Fruit fly (Drosophila melanogaster) whole organism, embryonic: ENCODE data around the gene Neu2.
A peak's percentile ranks its signal among the peaks of the same experiment; 100 is the strongest.

Experiments
- BEAF-32 ChIP-seq: fragments of 200-800 bp; sonication (Bioruptor generic); optimal IDR thresholded peaks from 3 replicates; lab custom pipeline; 2017; ENCODE audit warnings: missing biosample characterization, missing genetic modification characterization, mild to moderate bottlenecking, moderate library complexity, missing genetic modification reagents
- CG10147 ChIP-seq: fragments of 200-800 bp; sonication (Bioruptor generic); optimal IDR thresholded peaks from 2 replicates; lab custom pipeline; 2019; ENCODE audit warnings: missing biosample characterization, mild to moderate bottlenecking, missing genetic modification characterization, moderate library complexity
- CG10366 ChIP-seq: fragments of 200-800 bp; sonication (Bioruptor generic); IDR thresholded peaks from 2 replicates; pipeline ENCODE4 v1.3.6; 2022; ENCODE audit warnings: missing biosample characterization, missing genetic modification characterization
- CG10654 ChIP-seq: fragments of 200-800 bp; sonication (Bioruptor generic); optimal IDR thresholded peaks from 2 replicates; lab custom pipeline; 2016; ENCODE audit warnings: missing biosample characterization, missing genetic modification characterization
- CG11093 ChIP-seq: fragments of 200-800 bp; sonication (Bioruptor generic); IDR thresholded peaks from 3 replicates; pipeline ENCODE4 v1.3.6; 2022; ENCODE audit warnings: missing biosample characterization, missing genetic modification characterization
- CG12744 ChIP-seq: fragments of 200-800 bp; sonication (Bioruptor generic); optimal IDR thresholded peaks from 2 replicates; lab custom pipeline; 2016; ENCODE audit warnings: missing biosample characterization, missing genetic modification characterization
- CG13123 ChIP-seq: fragments of 200-800 bp; sonication (Bioruptor generic); optimal IDR thresholded peaks from 2 replicates; lab custom pipeline; 2016; ENCODE audit warnings: missing biosample characterization, missing genetic modification characterization
- CG13424 ChIP-seq: fragments of 200-800 bp; sonication (Bioruptor generic); optimal IDR thresholded peaks from 2 replicates; lab custom pipeline; 2019; ENCODE audit warnings: missing biosample characterization, mild to moderate bottlenecking, missing genetic modification characterization, moderate library complexity
- CG13624 ChIP-seq: fragments of 200-800 bp; sonication (Bioruptor generic); optimal IDR thresholded peaks from 2 replicates; lab custom pipeline; 2016; ENCODE audit warnings: missing biosample characterization, missing genetic modification characterization
- CG14965 ChIP-seq: fragments of 200-800 bp; sonication (Bioruptor generic); optimal IDR thresholded peaks from 2 replicates; lab custom pipeline; 2016; ENCODE audit warnings: missing biosample characterization, missing genetic modification characterization, borderline replicate concordance
- CG15696 ChIP-seq: fragments of 200-800 bp; sonication (Bioruptor generic); optimal IDR thresholded peaks from 2 replicates; lab custom pipeline; 2019; ENCODE audit warnings: missing biosample characterization, mild to moderate bottlenecking, missing genetic modification characterization, moderate library complexity
- CG17912 ChIP-seq: fragments of 200-800 bp; sonication (Bioruptor generic); optimal IDR thresholded peaks from 2 replicates; lab custom pipeline; 2018; ENCODE audit warnings: missing biosample characterization, mild to moderate bottlenecking, missing genetic modification characterization
- CG30403 ChIP-seq: fragments of 200-800 bp; sonication (Bioruptor generic); optimal IDR thresholded peaks from 3 replicates; lab custom pipeline; 2016; ENCODE audit warnings: missing biosample characterization, missing genetic modification characterization
- CG31365 ChIP-seq: fragments of 200-800 bp; sonication (Bioruptor generic); optimal IDR thresholded peaks from 2 replicates; lab custom pipeline; 2018; ENCODE audit warnings: missing biosample characterization, mild to moderate bottlenecking, missing genetic modification characterization
- CG3163 ChIP-seq: fragments of 200-800 bp; sonication (Bioruptor generic); optimal IDR thresholded peaks from 3 replicates; lab custom pipeline; 2016; ENCODE audit warnings: missing biosample characterization, missing genetic modification characterization
- CG33213 ChIP-seq: fragments of 200-800 bp; sonication (Bioruptor generic); optimal IDR thresholded peaks from 3 replicates; lab custom pipeline; 2016; ENCODE audit warnings: missing biosample characterization, missing genetic modification characterization
- CG4820 ChIP-seq: fragments of 200-800 bp; sonication (Bioruptor generic); optimal IDR thresholded peaks from 3 replicates; lab custom pipeline; 2016; ENCODE audit warnings: missing biosample characterization, missing genetic modification characterization
- CG7987 ChIP-seq: fragments of 200-800 bp; sonication (Bioruptor generic); optimal IDR thresholded peaks from 2 replicates; lab custom pipeline; 2018; ENCODE audit warnings: missing biosample characterization, mild to moderate bottlenecking, missing genetic modification characterization, moderate library complexity
- CG8089 ChIP-seq: fragments of 200-800 bp; sonication (Bioruptor generic); optimal IDR thresholded peaks from 3 replicates; lab custom pipeline; 2016; ENCODE audit warnings: missing biosample characterization, missing genetic modification characterization
- CG8944 ChIP-seq: fragments of 200-800 bp; sonication (Bioruptor generic); optimal IDR thresholded peaks from 3 replicates; lab custom pipeline; 2016; ENCODE audit warnings: missing biosample characterization, missing genetic modification characterization
- CG9609 ChIP-seq: fragments of 200-800 bp; sonication (Bioruptor generic); optimal IDR thresholded peaks from 3 replicates; lab custom pipeline; 2016; ENCODE audit warnings: missing biosample characterization, missing genetic modification characterization
- CTCF ChIP-seq: fragments of 200-800 bp; sonication (Bioruptor generic); optimal IDR thresholded peaks from 2 replicates; lab custom pipeline; 2017; ENCODE audit warnings: missing biosample characterization, mild to moderate bottlenecking, missing genetic modification characterization, moderate library complexity
- CoRest ChIP-seq: fragments of 200-800 bp; sonication (Bioruptor generic); optimal IDR thresholded peaks from 3 replicates; lab custom pipeline; 2018; ENCODE audit warnings: missing biosample characterization, mild to moderate bottlenecking, missing genetic modification characterization, moderate library complexity
- Fer1 ChIP-seq: fragments of 200-800 bp; sonication (Bioruptor generic); optimal IDR thresholded peaks from 2 replicates; lab custom pipeline; 2017; ENCODE audit warnings: missing biosample characterization, mild to moderate bottlenecking, missing genetic modification characterization
- HLHmδ ChIP-seq: fragments of 200-800 bp; sonication (Bioruptor generic); optimal IDR thresholded peaks from 2 replicates; lab custom pipeline; 2018; ENCODE audit warnings: missing biosample characterization, mild to moderate bottlenecking, missing genetic modification characterization, moderate library complexity
- Hmr ChIP-seq: fragments of 200-800 bp; sonication (Bioruptor generic); optimal IDR thresholded peaks from 3 replicates; lab custom pipeline; 2017; ENCODE audit warnings: mild to moderate bottlenecking, missing biosample characterization, missing genetic modification reagents, missing genetic modification characterization
- MBD-R2 ChIP-seq: fragments of 200-800 bp; sonication (Bioruptor generic); IDR thresholded peaks from 2 replicates; pipeline ENCODE4 v1.3.6; 2022; ENCODE audit warnings: missing biosample characterization, missing genetic modification characterization
- Med ChIP-seq: fragments of 200-800 bp; sonication (Bioruptor generic); peaks from one replicate; lab custom pipeline; 2016; ENCODE audit warnings: missing biosample characterization, missing genetic modification characterization, mild to moderate bottlenecking, inconsistent platforms, moderate library complexity
- Myb ChIP-seq: fragments of 200-800 bp; sonication (Bioruptor generic); optimal IDR thresholded peaks from 2 replicates; lab custom pipeline; 2016; ENCODE audit warnings: missing biosample characterization, missing genetic modification characterization
- NC2β ChIP-seq: fragments of 200-800 bp; sonication (Bioruptor generic); optimal IDR thresholded peaks from 2 replicates; lab custom pipeline; 2016; ENCODE audit warnings: missing biosample characterization, missing genetic modification characterization
- NK7.1 ChIP-seq: fragments of 200-800 bp; sonication (Bioruptor generic); optimal IDR thresholded peaks from 3 replicates; lab custom pipeline; 2016; ENCODE audit warnings: missing biosample characterization, missing genetic modification characterization
- Nf-YB ChIP-seq: fragments of 200-800 bp; sonication (Bioruptor generic); optimal IDR thresholded peaks from 3 replicates; lab custom pipeline; 2019; ENCODE audit warnings: missing biosample characterization, mild to moderate bottlenecking, missing genetic modification characterization, moderate library complexity
- NfI ChIP-seq: fragments of 200-800 bp; sonication (Bioruptor generic); optimal IDR thresholded peaks from 3 replicates; lab custom pipeline; 2018; ENCODE audit warnings: missing biosample characterization, mild to moderate bottlenecking, missing genetic modification characterization, moderate library complexity
- PHDP ChIP-seq: fragments of 200-800 bp; sonication (Bioruptor generic); optimal IDR thresholded peaks from 3 replicates; lab custom pipeline; 2018; ENCODE audit warnings: missing biosample characterization, mild to moderate bottlenecking, missing genetic modification characterization, moderate library complexity
- Scr ChIP-seq: fragments of 200-800 bp; sonication (Bioruptor generic); IDR thresholded peaks from 2 replicates; pipeline ENCODE4 v1.3.6; 2022; ENCODE audit warnings: missing biosample characterization, missing genetic modification characterization; ENCODE audit not compliant: partially characterized antibody
- Tbp ChIP-seq: fragments of >200 bp; optimal IDR thresholded peaks from 2 replicates; lab custom pipeline; 2018; ENCODE audit warnings: missing biosample characterization, missing genetic modification characterization
- bsh ChIP-seq, 2 experiments: fragments of 200-800 bp; sonication (Bioruptor generic); optimal IDR thresholded peaks; 2 replicates each; lab custom pipeline; 2017 to 2018; ENCODE audit warnings: mild to moderate bottlenecking in 2 of 2, missing biosample characterization in 2 of 2, missing genetic modification characterization in 2 of 2, moderate library complexity in 1 of 2
- chif ChIP-seq, 2 experiments: fragments of 200-800 bp; sonication (Bioruptor generic); optimal IDR thresholded peaks; 3 replicates each; lab custom pipeline; 2016; ENCODE audit warnings: missing biosample characterization in 2 of 2, missing genetic modification characterization in 2 of 2
- gro ChIP-seq: fragments of 200-800 bp; sonication (Bioruptor generic); optimal IDR thresholded peaks from 2 replicates; lab custom pipeline; 2016; ENCODE audit warnings: missing biosample characterization, missing genetic modification characterization
- hkb ChIP-seq, 2 experiments: fragments of 200-800 bp in 1 of 2; fragments of >200 bp in 1 of 2; sonication (Bioruptor generic) in 1 of 2; IDR thresholded peaks in 1 of 2; optimal IDR thresholded peaks in 1 of 2; 2 replicates each; pipeline versions ENCODE4 v1.3.6 to Lab custom; 2017 to 2022; ENCODE audit warnings: missing biosample characterization in 1 of 2, missing genetic modification characterization in 1 of 2
- jumu ChIP-seq: fragments of 200-800 bp; sonication (Bioruptor generic); optimal IDR thresholded peaks from 3 replicates; lab custom pipeline; 2016; ENCODE audit warnings: missing biosample characterization, missing genetic modification characterization
- kah ChIP-seq: fragments of 200-800 bp; sonication (Bioruptor generic); optimal IDR thresholded peaks from 2 replicates; lab custom pipeline; 2018; ENCODE audit warnings: missing biosample characterization, mild to moderate bottlenecking, missing genetic modification characterization
- kni ChIP-seq: fragments of 200-800 bp; sonication (Bioruptor generic); optimal IDR thresholded peaks from 3 replicates; lab custom pipeline; 2017; ENCODE audit warnings: mild to moderate bottlenecking, missing biosample characterization, missing genetic modification reagents, missing genetic modification characterization
- phol ChIP-seq: fragments of 200-800 bp; sonication (Bioruptor generic); optimal IDR thresholded peaks from 3 replicates; lab custom pipeline; 2018; ENCODE audit warnings: missing biosample characterization, mild to moderate bottlenecking, missing genetic modification characterization, moderate library complexity
- pum ChIP-seq: fragments of 200-800 bp; sonication (Bioruptor generic); optimal IDR thresholded peaks from 2 replicates; lab custom pipeline; 2016; ENCODE audit warnings: missing biosample characterization, missing genetic modification characterization
- rib ChIP-seq: fragments of 200-800 bp; sonication (Bioruptor generic); IDR thresholded peaks from 2 replicates; pipeline ENCODE4 v1.3.6; 2022; ENCODE audit warnings: missing biosample characterization, missing genetic modification characterization
- sr ChIP-seq: fragments of 200-800 bp; sonication (Bioruptor generic); IDR thresholded peaks from 3 replicates; pipeline ENCODE4 v1.3.6; 2022; ENCODE audit warnings: missing biosample characterization, missing genetic modification characterization
- tna ChIP-seq: fragments of 200-800 bp; sonication (Bioruptor generic); IDR thresholded peaks from 2 replicates; pipeline ENCODE4 v1.3.6; 2022; ENCODE audit warnings: missing biosample characterization, missing genetic modification characterization; ENCODE audit not compliant: partially characterized antibody
- trem ChIP-seq: fragments of 200-800 bp; optimal IDR thresholded peaks from 3 replicates; lab custom pipeline; 2019; ENCODE audit warnings: missing biosample characterization, mild to moderate bottlenecking, missing genetic modification characterization, moderate library complexity
- zfh1 ChIP-seq: fragments of 200-800 bp; sonication (Bioruptor generic); IDR thresholded peaks from 3 replicates; pipeline ENCODE4 v1.3.6; 2022; ENCODE audit warnings: missing biosample characterization, missing genetic modification characterization

Neu2 gene

DNA sequence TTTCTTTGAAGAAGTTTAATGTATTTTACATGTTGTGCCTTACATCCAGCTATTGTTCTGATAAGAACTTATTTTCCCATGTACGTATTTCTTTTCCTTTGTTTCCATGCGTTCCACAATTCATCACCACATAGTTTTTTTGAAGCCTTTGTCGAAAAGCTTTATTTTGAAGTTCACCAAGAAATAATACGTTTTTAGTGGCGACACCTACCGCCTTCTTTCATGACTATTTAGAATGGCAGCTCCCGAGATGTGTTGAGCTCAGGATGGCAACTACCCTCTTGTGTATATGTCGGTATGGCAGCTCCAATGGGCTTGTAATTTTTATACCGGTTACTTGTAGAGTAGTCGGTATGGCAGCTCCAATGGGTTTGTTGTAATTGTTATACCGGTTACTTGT lies 6.5 kb downstream of the Neu2 start (continued):
- TF ChIP-seq CG13624 (GFP tag; lab: Kevin White, UChicago) = peak; percentile 53
- TF ChIP-seq Tbp (GFP tag; lab: Kevin White, UChicago) = peak; percentile 23
- peak; percentile 18 for TF ChIP-seq NfI (GFP tag; lab: Kevin White, UChicago)
- peak; percentile 77 for TF ChIP-seq CG33213
- TF ChIP-seq gro = peak; percentile 29
- peak; percentile 3 for TF ChIP-seq CG8944 (GFP tag; lab: Kevin White, UChicago)
- no peak for TF ChIP-seq sr
- TF ChIP-seq CG10147 (GFP tag; lab: Kevin White, UChicago) = peak; percentile 38
- TF ChIP-seq MBD-R2 (GFP tag; lab: Robert Waterston, UW) = peak; percentile 19; the same call in 1 of the 2 replicates
- no peak for TF ChIP-seq NK7.1 (GFP tag; lab: Kevin White, UChicago)
- TF ChIP-seq CG13123 = peak; percentile 15
- TF ChIP-seq rib (GFP tag; lab: Robert Waterston, UW) = no peak
- TF ChIP-seq CG7987 (GFP tag; lab: Kevin White, UChicago) = peak; percentile 54
- 0 out of 2 replicates have a peak, but pooled peaks have one; percentile 22 for TF ChIP-seq Scr
- TF ChIP-seq pum (GFP tag; lab: Kevin White, UChicago) = peak; percentile 25
- TF ChIP-seq kah (GFP tag; lab: Kevin White, UChicago) = no peak
- peak; percentile 26 for TF ChIP-seq Nf-YB (GFP tag; lab: Kevin White, UChicago)
- TF ChIP-seq hkb (optimal IDR thresholded peaks at IDR 0.05; lab: Kevin White, UChicago) = peak; percentile 27
- no peak for TF ChIP-seq hkb (GFP tag; IDR thresholded peaks at IDR 0.05; lab: Robert Waterston, UW)
- TF ChIP-seq kni (GFP tag; lab: Kevin White, UChicago) = no peak
- TF ChIP-seq PHDP (tag; lab: Kevin White, UChicago) = peak; percentile 25
- TF ChIP-seq jumu (GFP tag; lab: Kevin White, UChicago) = peak; percentile 38
- TF ChIP-seq CG4820 = peak; percentile 19
- peak; percentile 30 for TF ChIP-seq CG14965 (GFP tag; lab: Kevin White, UChicago)
- TF ChIP-seq Fer1 (GFP tag; lab: Kevin White, UChicago) = peak; percentile 53
- TF ChIP-seq tna = peak; percentile 13; the same call in 1 of the 2 replicates
- peak; percentile 13 for TF ChIP-seq CG10654
- TF ChIP-seq HLHmδ (GFP tag; lab: Kevin White, UChicago) = no peak
- peak; percentile 68 for TF ChIP-seq CG31365 (tag; lab: Kevin White, UChicago)
- TF ChIP-seq chif (GFP tag; optimal IDR thresholded peaks at IDR 0.05; lab: Kevin White, UChicago) = peak in 1 of 2 experiments; percentile 40
- peak; percentile 96 for TF ChIP-seq CTCF (GFP tag; lab: Kevin White, UChicago)
- peak; percentile 62 for TF ChIP-seq CG15696 (tag; lab: Kevin White, UChicago)
- peak; percentile 92 for TF ChIP-seq Med (GFP tag; lab: Kevin White, UChicago)
- peak; percentile 84 for TF ChIP-seq Hmr (GFP tag; lab: Kevin White, UChicago)
- peak; percentile 38 for TF ChIP-seq CoRest
- TF ChIP-seq CG3163 (GFP tag; lab: Kevin White, UChicago) = peak; percentile 87
- TF ChIP-seq CG13424 (tag; lab: Kevin White, UChicago) = peak; percentile 38
- peak; percentile 80 for TF ChIP-seq Myb
- TF ChIP-seq CG11093 (GFP tag; lab: Robert Waterston, UW) = no peak
- TF ChIP-seq CG30403 (GFP tag; lab: Kevin White, UChicago) = peak; percentile 27
- peak; percentile 95 for TF ChIP-seq trem (tag; lab: Kevin White, UChicago)
- TF ChIP-seq CG8089 (GFP tag; lab: Kevin White, UChicago) = peak; percentile 9
- peak; percentile 53 for TF ChIP-seq phol (tag; lab: Kevin White, UChicago)
- peak in 1 of 2 experiments; percentile 7 for TF ChIP-seq bsh (GFP tag; optimal IDR thresholded peaks at IDR 0.05; lab: Kevin White, UChicago)
- TF ChIP-seq CG12744 = peak; percentile 1
- no peak for TF ChIP-seq CG9609
- TF ChIP-seq CG17912 (GFP tag; lab: Kevin White, UChicago) = peak; percentile 54
- no peak for TF ChIP-seq zfh1
- peak; percentile 29 for TF ChIP-seq NC2β (GFP tag; lab: Kevin White, UChicago)
- TF ChIP-seq CG10366 (GFP tag; lab: Robert Waterston, UW) = no peak
- TF ChIP-seq BEAF-32 (GFP tag; lab: Kevin White, UChicago) = peak; percentile 26
